Fruit fly (Drosophila melanogaster) whole organism, wandering third instar larva: ENCODE measurements around the gene PIP82.

ENCODE experiments used
- Abd-B ChIP-seq: fragments of >200 bp; optimal IDR thresholded peaks from 2 replicates; lab custom pipeline; 2017; ENCODE audit warnings: missing biosample characterization, missing genetic modification characterization
- CG32264 ChIP-seq: fragments of 200-800 bp; sonication (Bioruptor generic); optimal IDR thresholded peaks from 2 replicates; lab custom pipeline; 2016; ENCODE audit warnings: missing biosample characterization, missing genetic modification characterization
- CG9705 ChIP-seq: fragments of 200-800 bp; sonication (Bioruptor generic); optimal IDR thresholded peaks from 2 replicates; lab custom pipeline; 2018; ENCODE audit warnings: missing biosample characterization, mild to moderate bottlenecking, missing genetic modification characterization
- HLH106 ChIP-seq: fragments of 200-800 bp; optimal IDR thresholded peaks from 3 replicates; lab custom pipeline; 2019; ENCODE audit warnings: missing biosample characterization, mild to moderate bottlenecking, missing genetic modification characterization, moderate library complexity
- Hnf4 ChIP-seq: fragments of 200-800 bp; sonication (Bioruptor generic); optimal IDR thresholded peaks from 2 replicates; lab custom pipeline; 2016; ENCODE audit warnings: missing biosample characterization, mild to moderate bottlenecking, missing genetic modification characterization
- Hr78 ChIP-seq: fragments of >200 bp; optimal IDR thresholded peaks from 2 replicates; lab custom pipeline; 2017; ENCODE audit warnings: missing biosample characterization, missing genetic modification characterization
- Hr83 ChIP-seq: fragments of 200-300 bp; sonication (Bioruptor generic); optimal IDR thresholded peaks from 2 replicates; lab custom pipeline; 2016; ENCODE audit warnings: missing biosample characterization, mild to moderate bottlenecking, missing genetic modification characterization, moderate library complexity; ENCODE audit not compliant: poor library complexity, severe bottlenecking
- Jra ChIP-seq: sonication (Bioruptor generic); optimal IDR thresholded peaks from 2 replicates; lab custom pipeline; 2016; ENCODE audit warnings: missing biosample characterization, missing genetic modification characterization
- Mio ChIP-seq: sonication (Bioruptor generic); optimal IDR thresholded peaks from 2 replicates; lab custom pipeline; 2016; ENCODE audit warnings: missing biosample characterization, missing genetic modification characterization
- Myc ChIP-seq: fragments of >200 bp; optimal IDR thresholded peaks from 2 replicates; lab custom pipeline; 2017
- N ChIP-seq: fragments of >200 bp; optimal IDR thresholded peaks from 2 replicates; lab custom pipeline; 2018; ENCODE audit warnings: missing biosample characterization, missing external identifiers, missing genetic modification characterization
- OdsH ChIP-seq: fragments of 200-800 bp; sonication (Bioruptor generic); optimal IDR thresholded peaks from 2 replicates; lab custom pipeline; 2016; ENCODE audit warnings: missing biosample characterization, mild to moderate bottlenecking, missing genetic modification characterization
- Rel ChIP-seq, 2 experiments: fragments of 200-800 bp; sonication (Bioruptor generic) in 1 of 2; optimal IDR thresholded peaks; 2 replicates in 1 of 2; 3 replicates in 1 of 2; lab custom pipeline; 2016 to 2019; ENCODE audit warnings: mild to moderate bottlenecking in 2 of 2, missing biosample characterization in 2 of 2, missing genetic modification characterization in 2 of 2, moderate library complexity in 1 of 2
- Sp1 ChIP-seq: fragments of 200-800 bp; sonication (Bioruptor generic); optimal IDR thresholded peaks from 3 replicates; lab custom pipeline; 2019; ENCODE audit warnings: missing biosample characterization, mild to moderate bottlenecking, missing genetic modification characterization, moderate library complexity
- Vsx2 ChIP-seq: fragments of 200-300, 225-300 bp; sonication (Bioruptor generic); optimal IDR thresholded peaks from 2 replicates; lab custom pipeline; 2018; ENCODE audit warnings: missing biosample characterization, missing genetic modification characterization; ENCODE audit not compliant: partially characterized antibody
- br ChIP-seq: fragments of 200-800 bp; sonication (Bioruptor generic); optimal IDR thresholded peaks from 2 replicates; lab custom pipeline; 2016; ENCODE audit warnings: missing biosample characterization, missing genetic modification characterization
- dl ChIP-seq, 2 experiments: fragments of 175-275, 200-275 bp in 1 of 2; fragments of 200-275 bp in 1 of 2; sonication (Bioruptor generic); optimal IDR thresholded peaks; lab custom pipeline; 2018; ENCODE audit warnings: mild to moderate bottlenecking in 2 of 2, missing biosample characterization in 2 of 2, missing genetic modification characterization in 2 of 2, moderate library complexity in 2 of 2; ENCODE audit not compliant: partially characterized antibody in 2 of 2, insufficient read depth in 1 of 2
- dmrt93B ChIP-seq: fragments of 200-800 bp; sonication (Bioruptor generic); optimal IDR thresholded peaks from 2 replicates; lab custom pipeline; 2018; ENCODE audit warnings: missing biosample characterization, mild to moderate bottlenecking, missing genetic modification characterization
- dsf ChIP-seq: sonication (Bioruptor generic); optimal IDR thresholded peaks from 2 replicates; lab custom pipeline; 2016; ENCODE audit warnings: missing biosample characterization, missing genetic modification characterization, borderline replicate concordance
- ey ChIP-seq: fragments of 200-800 bp; sonication (Bioruptor generic); optimal IDR thresholded peaks from 2 replicates; lab custom pipeline; 2016; ENCODE audit warnings: missing biosample characterization, missing genetic modification characterization
- foxo ChIP-seq, 2 experiments: fragments of 200-800 bp; sonication (Bioruptor generic); optimal IDR thresholded peaks; 2 replicates in 1 of 2; 3 replicates in 1 of 2; lab custom pipeline; 2016 to 2017; ENCODE audit warnings: missing biosample characterization in 2 of 2, missing genetic modification characterization in 2 of 2
- fru ChIP-seq: fragments of 200-800 bp; sonication (Bioruptor generic); optimal IDR thresholded peaks from 3 replicates; lab custom pipeline; 2016; ENCODE audit warnings: missing biosample characterization, mild to moderate bottlenecking, missing genetic modification characterization
- h ChIP-seq: fragments of 200-800 bp; sonication (Bioruptor generic); optimal IDR thresholded peaks from 3 replicates; lab custom pipeline; 2016; ENCODE audit warnings: missing biosample characterization, mild to moderate bottlenecking, missing genetic modification characterization
- jim ChIP-seq: fragments of 175-275, 200-325 bp; sonication (Bioruptor generic); optimal IDR thresholded peaks from 2 replicates; lab custom pipeline; 2016; ENCODE audit warnings: missing biosample characterization, mild to moderate bottlenecking, missing genetic modification characterization
- lola ChIP-seq: fragments of >200 bp; optimal IDR thresholded peaks from 2 replicates; lab custom pipeline; 2017; ENCODE audit warnings: missing biosample characterization, missing genetic modification characterization
- psq ChIP-seq: fragments of 200-800 bp; sonication (Bioruptor generic); optimal IDR thresholded peaks from 3 replicates; lab custom pipeline; 2017; ENCODE audit warnings: missing biosample characterization, mild to moderate bottlenecking, missing genetic modification characterization, moderate library complexity
- rgr ChIP-seq: fragments of 200-800 bp; sonication (Bioruptor generic); optimal IDR thresholded peaks from 3 replicates; lab custom pipeline; 2016; ENCODE audit warnings: missing biosample characterization, mild to moderate bottlenecking, missing genetic modification characterization
- sage ChIP-seq: fragments of 200-800 bp; sonication (Bioruptor generic); optimal IDR thresholded peaks from 2 replicates; lab custom pipeline; 2016; ENCODE audit warnings: missing biosample characterization, mild to moderate bottlenecking, missing genetic modification characterization
- sv ChIP-seq: fragments of 200-800 bp; sonication (Bioruptor generic); optimal IDR thresholded peaks from 3 replicates; lab custom pipeline; 2016; ENCODE audit warnings: missing biosample characterization, missing genetic modification characterization
- tai ChIP-seq: sonication (Bioruptor generic); optimal IDR thresholded peaks from 2 replicates; lab custom pipeline; 2016; ENCODE audit warnings: missing biosample characterization, missing genetic modification characterization
- woc ChIP-seq: sonication (Bioruptor generic); optimal IDR thresholded peaks from 2 replicates; lab custom pipeline; 2016; ENCODE audit warnings: missing biosample characterization, mild to moderate bottlenecking, missing genetic modification characterization

Gene PIP82

DNA sequence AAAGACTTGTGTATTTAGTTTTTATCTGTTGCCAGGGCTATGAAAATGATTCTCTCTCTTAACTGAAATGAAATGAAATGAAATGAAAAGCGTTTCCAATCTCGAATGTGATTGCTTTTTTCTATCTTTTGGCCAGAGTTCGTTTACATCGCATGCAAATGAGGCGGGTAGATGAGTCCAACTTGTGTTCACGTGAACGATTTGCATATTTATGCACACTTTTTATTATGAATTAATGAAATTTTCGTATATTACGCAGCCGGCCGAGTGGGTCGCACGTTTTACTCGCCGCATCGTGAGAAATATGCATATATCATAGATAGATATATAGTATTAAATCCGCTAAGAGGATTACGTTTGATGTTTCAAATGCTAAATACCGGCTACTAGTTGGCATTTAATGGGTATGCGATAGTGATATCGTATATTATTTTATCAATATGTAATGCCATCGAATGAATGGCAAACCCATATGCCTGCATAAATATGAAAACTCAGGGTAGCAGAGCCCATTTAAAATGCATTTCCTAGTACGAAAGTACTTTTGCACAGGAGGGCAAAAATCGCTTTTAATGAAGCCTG lies 24.4 kb downstream of the PIP82 start:
- no peak for TF ChIP-seq foxo (GFP tag; optimal IDR thresholded peaks at IDR 0.05; lab: Kevin White, UChicago)
- TF ChIP-seq Abd-B (GFP tag; lab: Kevin White, UChicago), result no peak
- TF ChIP-seq Jra (GFP tag; lab: Kevin White, UChicago), result no peak
- no peak for TF ChIP-seq tai (GFP tag; lab: Kevin White, UChicago)
- TF ChIP-seq OdsH (GFP tag; lab: Kevin White, UChicago), result no peak
- TF ChIP-seq Sp1, result no peak
- no peak for TF ChIP-seq Myc (lab: Kevin White, UChicago)
- TF ChIP-seq CG32264 (GFP tag; lab: Kevin White, UChicago), result no peak
- no peak for TF ChIP-seq lola (GFP tag; lab: Kevin White, UChicago)
- no peak for TF ChIP-seq HLH106 (tag; lab: Kevin White, UChicago)

dm6 chrX:8502053-8502452 lies 27.4 kb downstream of the PIP82 start:
- TF ChIP-seq tai (GFP tag; lab: Kevin White, UChicago) (no peak), Hnf4 (GFP tag; lab: Kevin White, UChicago) (no peak), jim (GFP tag; lab: Kevin White, UChicago) (no peak), Hr78 (GFP tag; lab: Kevin White, UChicago) (no peak), Abd-B (GFP tag; lab: Kevin White, UChicago) (no peak), rgr (GFP tag; lab: Kevin White, UChicago) (no peak), woc (GFP tag; lab: Kevin White, UChicago) (no peak), Vsx2 (GFP tag; lab: Kevin White, UChicago) (no peak), sv (GFP tag; lab: Kevin White, UChicago) (no peak), CG32264 (GFP tag; lab: Kevin White, UChicago) (no peak), Mio (GFP tag; lab: Kevin White, UChicago) (no peak), Myc (lab: Kevin White, UChicago) (no peak)

DNA sequence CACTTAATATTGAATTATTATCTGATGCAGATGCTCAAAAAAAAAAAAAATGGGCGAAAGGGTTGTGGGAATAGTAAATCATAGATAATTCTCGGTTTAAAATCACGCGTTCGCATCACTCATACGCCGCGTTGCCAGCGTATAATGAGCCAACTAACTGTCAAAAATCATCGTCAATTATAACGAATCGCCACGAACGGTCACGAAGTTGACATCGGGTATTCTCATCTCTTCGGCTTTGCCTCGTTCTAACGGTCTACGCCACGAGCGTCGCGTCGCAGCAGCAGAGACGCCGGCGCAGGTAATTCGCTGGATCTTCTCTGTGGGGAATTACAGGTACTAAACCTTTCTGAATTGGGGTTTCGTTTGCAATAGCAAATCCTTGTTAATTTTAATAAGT lies 28.1 kb downstream of the PIP82 start:
- TF ChIP-seq fru (GFP tag; lab: Kevin White, UChicago) (no peak), Hnf4 (GFP tag; lab: Kevin White, UChicago) (no peak), Mio (GFP tag; lab: Kevin White, UChicago) (no peak), Myc (lab: Kevin White, UChicago) (no peak), Jra (GFP tag; lab: Kevin White, UChicago) (no peak), tai (GFP tag; lab: Kevin White, UChicago) (no peak), dsf (no peak), Abd-B (GFP tag; lab: Kevin White, UChicago) (no peak), sage (GFP tag; lab: Kevin White, UChicago) (no peak), psq (no peak), dmrt93B (GFP tag; lab: Kevin White, UChicago) (no peak), ey (GFP tag; lab: Kevin White, UChicago) (no peak), CG32264 (GFP tag; lab: Kevin White, UChicago) (no peak), br (no peak), jim (GFP tag; lab: Kevin White, UChicago) (no peak), woc (GFP tag; lab: Kevin White, UChicago) (no peak)

- TF ChIP-seq foxo (GFP tag; optimal IDR thresholded peaks at IDR 0.05; lab: Kevin White, UChicago) (no peak), rgr (GFP tag; lab: Kevin White, UChicago) (peak; percentile 7), woc (GFP tag; lab: Kevin White, UChicago) (no peak)
Measured at dm6 chrX:8499151-8499550, 30.3 kb downstream of the PIP82 start.

DNA sequence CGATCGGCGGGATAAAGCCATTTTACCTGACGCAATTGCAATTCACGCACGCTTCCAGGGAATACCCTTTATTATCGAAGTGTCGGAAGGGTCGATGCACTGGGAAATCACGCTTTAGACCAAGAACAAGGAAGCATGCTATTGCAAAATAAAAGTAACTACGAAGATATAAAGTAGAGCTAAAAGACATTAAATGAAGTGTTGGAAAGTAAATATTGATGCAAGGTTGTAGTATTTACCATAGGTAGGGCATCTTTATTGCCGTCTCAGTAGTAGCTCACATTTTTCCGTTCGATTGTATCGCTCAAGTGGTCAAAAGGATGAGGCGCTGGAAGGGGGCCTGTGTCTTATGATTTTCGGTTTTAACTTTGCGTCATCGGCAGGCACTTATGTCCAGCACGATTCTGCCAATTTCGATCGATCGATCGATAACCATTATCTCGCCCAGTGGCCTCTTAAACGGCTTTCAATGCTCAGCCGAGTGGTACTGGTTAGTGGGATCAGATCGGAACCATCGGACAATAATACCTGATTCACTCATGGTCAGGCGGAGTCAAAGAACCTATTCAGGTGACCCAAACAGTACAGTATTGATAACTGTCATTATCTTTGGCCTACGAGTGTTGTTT lies 31.8 kb downstream of the PIP82 start:
- no peak for TF ChIP-seq N (GFP tag; lab: Kevin White, UChicago)
- no peak for TF ChIP-seq CG32264 (GFP tag; lab: Kevin White, UChicago)
- no peak for TF ChIP-seq dmrt93B (GFP tag; lab: Kevin White, UChicago)
- TF ChIP-seq h (GFP tag; lab: Kevin White, UChicago), result peak; percentile 71
- TF ChIP-seq foxo (GFP tag; optimal IDR thresholded peaks at IDR 0.05; lab: Kevin White, UChicago), result peak in 1 of 2 experiments; percentile 31
- no peak for TF ChIP-seq Myc (lab: Kevin White, UChicago)
- no peak for TF ChIP-seq CG9705
- no peak for TF ChIP-seq Rel (GFP tag; optimal IDR thresholded peaks at IDR 0.05; lab: Kevin White, UChicago)
- TF ChIP-seq Rel (tag; optimal IDR thresholded peaks at IDR 0.05; lab: Kevin White, UChicago), result peak; percentile 75
- peak; percentile 12 for TF ChIP-seq ey (GFP tag; lab: Kevin White, UChicago)
- TF ChIP-seq Hr83 (GFP tag; lab: Kevin White, UChicago), result no peak
- peak; percentile 20 for TF ChIP-seq rgr (GFP tag; lab: Kevin White, UChicago)
- TF ChIP-seq dl (GFP tag; optimal IDR thresholded peaks at IDR 0.05; lab: Kevin White, UChicago; ENCODE audit: insufficient read depth in 1 of 2, partially characterized antibody in 2 of 2), result no peak
- TF ChIP-seq sv (GFP tag; lab: Kevin White, UChicago), result no peak
- TF ChIP-seq lola (GFP tag; lab: Kevin White, UChicago), result no peak
- peak; percentile 35 for TF ChIP-seq fru (GFP tag; lab: Kevin White, UChicago)
- TF ChIP-seq, all 38 proteins: peak for 6
